Fruit fly (Drosophila melanogaster) whole organism, embryonic: ENCODE measurements around the gene Pgm1.
A peak's percentile ranks its signal among the peaks of the same experiment; 100 is the strongest.

Source experiments
- Atf3 ChIP-seq: fragments of 200-800 bp; sonication (Bioruptor generic); optimal IDR thresholded peaks from 3 replicates; lab custom pipeline; 2016; ENCODE audit warnings: missing biosample characterization, missing genetic modification characterization
- CG10147 ChIP-seq: fragments of 200-800 bp; sonication (Bioruptor generic); optimal IDR thresholded peaks from 2 replicates; lab custom pipeline; 2019; ENCODE audit warnings: missing biosample characterization, mild to moderate bottlenecking, missing genetic modification characterization, moderate library complexity
- CG10431 ChIP-seq: fragments of 200-800 bp; sonication (Bioruptor generic); optimal IDR thresholded peaks from 3 replicates; lab custom pipeline; 2018; ENCODE audit warnings: missing biosample characterization, mild to moderate bottlenecking, missing genetic modification characterization
- CG10543 ChIP-seq: fragments of 200-800 bp; sonication (Bioruptor generic); optimal IDR thresholded peaks from 3 replicates; lab custom pipeline; 2017; ENCODE audit warnings: missing biosample characterization, mild to moderate bottlenecking, missing genetic modification characterization, moderate library complexity
- CG12104 ChIP-seq: fragments of 200-800 bp; sonication (Bioruptor generic); optimal IDR thresholded peaks from 3 replicates; lab custom pipeline; 2016; ENCODE audit warnings: missing biosample characterization, missing genetic modification characterization
- CG1233 ChIP-seq: fragments of 200-800 bp; sonication (Bioruptor generic); optimal IDR thresholded peaks from 4 replicates; lab custom pipeline; 2018; ENCODE audit warnings: missing biosample characterization, mild to moderate bottlenecking, missing genetic modification characterization
- CG12391 ChIP-seq: fragments of 200-800 bp; sonication (Bioruptor generic); optimal IDR thresholded peaks from 3 replicates; lab custom pipeline; 2018; ENCODE audit warnings: missing biosample characterization, mild to moderate bottlenecking, missing genetic modification characterization, moderate library complexity
- CG12769 ChIP-seq: fragments of 200-800 bp; sonication (Bioruptor generic); optimal IDR thresholded peaks from 2 replicates; lab custom pipeline; 2019; ENCODE audit warnings: missing biosample characterization, mild to moderate bottlenecking, missing genetic modification characterization, moderate library complexity
- CG13624 ChIP-seq: fragments of 200-800 bp; sonication (Bioruptor generic); optimal IDR thresholded peaks from 2 replicates; lab custom pipeline; 2016; ENCODE audit warnings: missing biosample characterization, missing genetic modification characterization
- CG1602 ChIP-seq: fragments of 200-800 bp; sonication (Bioruptor generic); optimal IDR thresholded peaks from 3 replicates; lab custom pipeline; 2016; ENCODE audit warnings: missing biosample characterization, missing genetic modification characterization
- CG17359 ChIP-seq: fragments of 200-800 bp; sonication (Bioruptor generic); optimal IDR thresholded peaks from 3 replicates; lab custom pipeline; 2018; ENCODE audit warnings: missing biosample characterization, mild to moderate bottlenecking, missing genetic modification characterization, moderate library complexity
- CG17612 ChIP-seq: fragments of 200-800 bp; sonication (Bioruptor generic); IDR thresholded peaks from 2 replicates; pipeline ENCODE4 v1.3.6; 2022; ENCODE audit warnings: missing biosample characterization, missing genetic modification characterization
- CG18619 ChIP-seq: fragments of 200-800 bp; sonication (Bioruptor generic); optimal IDR thresholded peaks from 3 replicates; lab custom pipeline; 2017; ENCODE audit warnings: missing biosample characterization, mild to moderate bottlenecking, missing genetic modification characterization
- CG2116 ChIP-seq: fragments of 200-800 bp; sonication (Bioruptor generic); optimal IDR thresholded peaks from 3 replicates; lab custom pipeline; 2018; ENCODE audit warnings: missing biosample characterization, mild to moderate bottlenecking, missing genetic modification characterization
- CG3281 ChIP-seq: fragments of 200-800 bp; sonication (Bioruptor generic); optimal IDR thresholded peaks from 3 replicates; lab custom pipeline; 2017; ENCODE audit warnings: missing biosample characterization, mild to moderate bottlenecking, missing genetic modification characterization
- CG3726 ChIP-seq: fragments of 200-800 bp; sonication (Bioruptor generic); IDR thresholded peaks from 3 replicates; pipeline ENCODE4, ENCODE4 v1.3.6; 2022; ENCODE audit warnings: missing biosample characterization, missing genetic modification characterization
- CG3995 ChIP-seq: fragments of 200-800 bp; sonication (Bioruptor generic); optimal IDR thresholded peaks from 3 replicates; lab custom pipeline; 2016; ENCODE audit warnings: missing biosample characterization, missing genetic modification characterization
- CG4707 ChIP-seq: fragments of 200-800 bp; sonication (Bioruptor generic); optimal IDR thresholded peaks from 2 replicates; lab custom pipeline; 2018; ENCODE audit warnings: missing biosample characterization, mild to moderate bottlenecking, missing genetic modification characterization, moderate library complexity
- CG4820 ChIP-seq: fragments of 200-800 bp; sonication (Bioruptor generic); optimal IDR thresholded peaks from 3 replicates; lab custom pipeline; 2016; ENCODE audit warnings: missing biosample characterization, missing genetic modification characterization
- CG6254 ChIP-seq: fragments of 200-800 bp; sonication (Bioruptor generic); optimal IDR thresholded peaks from 3 replicates; lab custom pipeline; 2017; ENCODE audit warnings: mild to moderate bottlenecking, missing biosample characterization, missing genetic modification reagents, missing genetic modification characterization
- CG6683 ChIP-seq: fragments of 200-800 bp; sonication (Bioruptor generic); optimal IDR thresholded peaks from 2 replicates; lab custom pipeline; 2017; ENCODE audit warnings: missing biosample characterization, mild to moderate bottlenecking, missing genetic modification characterization, missing genetic modification reagents
- CG6689 ChIP-seq: fragments of 200-800 bp; sonication (Bioruptor generic); IDR thresholded peaks from 2 replicates; pipeline ENCODE4 v1.3.6; 2022; ENCODE audit warnings: missing biosample characterization, missing genetic modification characterization
- CG6791 ChIP-seq: fragments of 200-800 bp; sonication (Bioruptor generic); IDR thresholded peaks from 3 replicates; pipeline ENCODE4 v1.3.6; 2022; ENCODE audit warnings: missing biosample characterization, missing genetic modification characterization; ENCODE audit not compliant: partially characterized antibody
- CG9797 ChIP-seq: fragments of 200-800 bp; sonication (Bioruptor generic); optimal IDR thresholded peaks from 3 replicates; lab custom pipeline; 2018; ENCODE audit warnings: missing biosample characterization, mild to moderate bottlenecking, missing genetic modification characterization
- Drgx ChIP-seq: fragments of 200-800 bp; sonication (Bioruptor generic); IDR thresholded peaks from 2 replicates; pipeline ENCODE4 v1.3.6; 2022; ENCODE audit warnings: missing biosample characterization, missing genetic modification characterization
- Elba2 ChIP-seq: fragments of 200-800 bp; sonication (Bioruptor generic); optimal IDR thresholded peaks from 3 replicates; lab custom pipeline; 2016; ENCODE audit warnings: missing biosample characterization, missing genetic modification characterization
- Fer3 ChIP-seq: fragments of 200-800 bp; sonication (Bioruptor generic); optimal IDR thresholded peaks from 2 replicates; lab custom pipeline; 2018; ENCODE audit warnings: missing biosample characterization, mild to moderate bottlenecking, missing genetic modification characterization, moderate library complexity
- HLH4C ChIP-seq: fragments of 200-800 bp; sonication (Bioruptor generic); IDR thresholded peaks from 3 replicates; pipeline ENCODE4 v1.3.6; 2022; ENCODE audit warnings: missing biosample characterization, missing genetic modification characterization; ENCODE audit not compliant: partially characterized antibody
- NK7.1 ChIP-seq: fragments of 200-800 bp; sonication (Bioruptor generic); optimal IDR thresholded peaks from 3 replicates; lab custom pipeline; 2016; ENCODE audit warnings: missing biosample characterization, missing genetic modification characterization
- Optix ChIP-seq: fragments of 200-800 bp; sonication (Bioruptor generic); IDR thresholded peaks from 3 replicates; pipeline ENCODE4 v1.3.6; 2022; ENCODE audit warnings: missing biosample characterization, missing genetic modification characterization
- PHDP ChIP-seq: fragments of 200-800 bp; sonication (Bioruptor generic); optimal IDR thresholded peaks from 3 replicates; lab custom pipeline; 2018; ENCODE audit warnings: missing biosample characterization, mild to moderate bottlenecking, missing genetic modification characterization, moderate library complexity
- Pdp1 ChIP-seq, 2 experiments: fragments of 200-800 bp; sonication (Bioruptor generic); optimal IDR thresholded peaks; 3 replicates each; lab custom pipeline; 2016; ENCODE audit warnings: missing biosample characterization in 2 of 2, missing genetic modification characterization in 2 of 2, mild to moderate bottlenecking in 1 of 2, moderate library complexity in 1 of 2
- Poxn ChIP-seq: fragments of 200-800 bp; sonication (Bioruptor generic); IDR thresholded peaks from 2 replicates; pipeline ENCODE4 v1.3.6; 2022; ENCODE audit warnings: missing biosample characterization, missing genetic modification characterization
- Trl ChIP-seq, 3 experiments: fragments of >200 bp in 2 of 3; fragments of 200-800 bp in 1 of 3; sonication (Bioruptor generic) in 1 of 3; optimal IDR thresholded peaks; 2 replicates in 1 of 3; 3 replicates in 2 of 3; lab custom pipeline; 2016 to 2017; ENCODE audit warnings: missing biosample characterization in 1 of 3, missing genetic modification characterization in 1 of 3
- Xbp1 ChIP-seq: fragments of 200-800 bp; sonication (Bioruptor generic); optimal IDR thresholded peaks from 3 replicates; lab custom pipeline; 2016; ENCODE audit warnings: missing biosample characterization, mild to moderate bottlenecking, missing genetic modification characterization
- cad ChIP-seq: fragments of >200 bp; optimal IDR thresholded peaks from 2 replicates; lab custom pipeline; 2017; ENCODE audit warnings: missing biosample characterization, missing genetic modification characterization
- da ChIP-seq: fragments of 200-800 bp; sonication (Bioruptor generic); optimal IDR thresholded peaks from 2 replicates; lab custom pipeline; 2016; ENCODE audit warnings: missing biosample characterization, missing genetic modification characterization
- insv ChIP-seq, 2 experiments: fragments of 200-800 bp; sonication (Bioruptor generic); optimal IDR thresholded peaks; 3 replicates each; lab custom pipeline; 2016 to 2018; ENCODE audit warnings: missing biosample characterization in 2 of 2, missing genetic modification characterization in 2 of 2
- luna ChIP-seq: fragments of 200-800 bp; sonication (Bioruptor generic); optimal IDR thresholded peaks from 2 replicates; lab custom pipeline; 2016; ENCODE audit warnings: missing biosample characterization, missing genetic modification characterization
- nerfin-2 ChIP-seq: fragments of 200-800 bp; sonication (Bioruptor generic); IDR thresholded peaks from 2 replicates; pipeline ENCODE4 v1.3.6; 2022; ENCODE audit warnings: missing biosample characterization, missing genetic modification characterization; ENCODE audit not compliant: partially characterized antibody
- nmo ChIP-seq: fragments of 200-800 bp; sonication (Bioruptor generic); optimal IDR thresholded peaks from 2 replicates; lab custom pipeline; 2018; ENCODE audit warnings: missing biosample characterization, mild to moderate bottlenecking, missing genetic modification characterization, moderate library complexity
- nom ChIP-seq: fragments of 200-800 bp; sonication (Bioruptor generic); optimal IDR thresholded peaks from 2 replicates; lab custom pipeline; 2017; ENCODE audit warnings: missing biosample characterization, missing genetic modification characterization, mild to moderate bottlenecking, moderate library complexity, missing genetic modification reagents
- prd ChIP-seq, 3 experiments: fragments of >200 bp in 2 of 3; fragments of 200-800 bp in 1 of 3; sonication (Bioruptor generic) in 1 of 3; optimal IDR thresholded peaks in 2 of 3; IDR thresholded peaks in 1 of 3; 2 replicates in 2 of 3; 3 replicates in 1 of 3; pipeline versions ENCODE4 v1.3.6 to Lab custom; 2017 to 2022; ENCODE audit warnings: missing biosample characterization in 1 of 3, missing genetic modification characterization in 1 of 3
- pum ChIP-seq: fragments of 200-800 bp; sonication (Bioruptor generic); optimal IDR thresholded peaks from 2 replicates; lab custom pipeline; 2016; ENCODE audit warnings: missing biosample characterization, missing genetic modification characterization
- ro ChIP-seq: fragments of 200-800 bp; sonication (Bioruptor generic); IDR thresholded peaks from 2 replicates; pipeline ENCODE4 v1.3.6; 2022; ENCODE audit warnings: missing biosample characterization, missing genetic modification characterization
- ssp ChIP-seq: fragments of 200-800 bp; sonication (Bioruptor generic); IDR thresholded peaks from 2 replicates; pipeline ENCODE4 v1.3.6; 2022; ENCODE audit warnings: missing biosample characterization, missing genetic modification characterization
- tna ChIP-seq: fragments of 200-800 bp; sonication (Bioruptor generic); IDR thresholded peaks from 2 replicates; pipeline ENCODE4 v1.3.6; 2022; ENCODE audit warnings: missing biosample characterization, missing genetic modification characterization; ENCODE audit not compliant: partially characterized antibody

The Pgm1 gene

dm6 chr3L:16165356-16166168 lies 37.2 kb upstream of the Pgm1 start (continued):
- no peak for TF ChIP-seq prd (optimal IDR thresholded peaks at IDR 0.05; lab: Kevin White, UChicago)
- TF ChIP-seq prd (GFP tag; IDR thresholded peaks at IDR 0.05; lab: Robert Waterston, UW) = peak; percentile 60; the same call in 2 of the 3 replicates
- TF ChIP-seq CG17612 = no peak
- no peak for TF ChIP-seq CG2116 (GFP tag; lab: Kevin White, UChicago)
- no peak for TF ChIP-seq CG9797 (GFP tag; lab: Kevin White, UChicago)
- TF ChIP-seq Drgx (GFP tag; lab: Robert Waterston, UW) = no peak
- no peak for TF ChIP-seq HLH4C (GFP tag; lab: Robert Waterston, UW)
- TF ChIP-seq pum (GFP tag; lab: Kevin White, UChicago) = no peak
- no peak for TF ChIP-seq cad (GFP tag; lab: Kevin White, UChicago)
- TF ChIP-seq luna (GFP tag; lab: Kevin White, UChicago) = no peak
- peak; percentile 29 for TF ChIP-seq CG1233
- peak; percentile 22 for TF ChIP-seq CG18619 (GFP tag; lab: Kevin White, UChicago)
- no peak for TF ChIP-seq CG6791
- no peak for TF ChIP-seq Optix (GFP tag; lab: Robert Waterston, UW)
- no peak for TF ChIP-seq Trl (optimal IDR thresholded peaks at IDR 0.05; lab: Kevin White, UChicago)
- peak; percentile 37 for TF ChIP-seq Trl (GFP tag; optimal IDR thresholded peaks at IDR 0.05; lab: Kevin White, UChicago)
- TF ChIP-seq Atf3 (GFP tag; lab: Kevin White, UChicago) = no peak
- peak; percentile 36 for TF ChIP-seq CG3995 (GFP tag; lab: Kevin White, UChicago)
- peak; percentile 25 for TF ChIP-seq CG12391 (tag; lab: Kevin White, UChicago)
- TF ChIP-seq Pdp1 (GFP tag; optimal IDR thresholded peaks at IDR 0.05; lab: Kevin White, UChicago) = peak; percentile 54 to 67
- peak; percentile 26 for TF ChIP-seq nmo (GFP tag; lab: Kevin White, UChicago)
- TF ChIP-seq ssp (GFP tag; lab: Robert Waterston, UW) = no peak
- TF ChIP-seq CG12769 (tag; lab: Kevin White, UChicago) = peak; percentile 29
- no peak for TF ChIP-seq nerfin-2 (GFP tag; lab: Robert Waterston, UW)
- no peak for TF ChIP-seq CG4707 (GFP tag; lab: Kevin White, UChicago)
- peak; percentile 34 for TF ChIP-seq Fer3 (tag; lab: Kevin White, UChicago)
- TF ChIP-seq CG6254 = no peak
- peak; percentile 34 for TF ChIP-seq PHDP (tag; lab: Kevin White, UChicago)
- TF ChIP-seq CG3726 = no peak
- 0 out of 2 replicates have a peak, but pooled peaks have one; percentile 23 for TF ChIP-seq tna (GFP tag; lab: Robert Waterston, UW)
- peak; percentile 8 for TF ChIP-seq nom (GFP tag; lab: Kevin White, UChicago)
- TF ChIP-seq CG10543 (GFP tag; lab: Kevin White, UChicago) = no peak
- peak; percentile 11 for TF ChIP-seq CG12104 (GFP tag; lab: Kevin White, UChicago)
- peak; percentile 60 for TF ChIP-seq CG13624 (GFP tag; lab: Kevin White, UChicago)
- no peak for TF ChIP-seq ro (GFP tag; lab: Robert Waterston, UW)
- TF ChIP-seq Elba2 = no peak
- no peak for TF ChIP-seq Poxn (GFP tag; lab: Robert Waterston, UW)
- no peak for TF ChIP-seq insv (GFP tag; optimal IDR thresholded peaks at IDR 0.05; lab: Kevin White, UChicago)
- TF ChIP-seq CG4820 (GFP tag; lab: Kevin White, UChicago) = peak; percentile 3
- TF ChIP-seq CG3281 (GFP tag; lab: Kevin White, UChicago) = peak; percentile 49
- no peak for TF ChIP-seq da
- no peak for TF ChIP-seq CG6689 (GFP tag; lab: Robert Waterston, UW)
- no peak for TF ChIP-seq CG10431 (GFP tag; lab: Kevin White, UChicago)
- TF ChIP-seq CG10147 (GFP tag; lab: Kevin White, UChicago) = peak; percentile 68
- peak; percentile 31 for TF ChIP-seq CG17359 (tag; lab: Kevin White, UChicago)
- peak; percentile 47 for TF ChIP-seq Xbp1 (GFP tag; lab: Kevin White, UChicago)
- TF ChIP-seq NK7.1 = peak; percentile 17
- peak; percentile 31 for TF ChIP-seq CG1602 (GFP tag; lab: Kevin White, UChicago)
- TF ChIP-seq CG6683 (GFP tag; lab: Kevin White, UChicago) = no peak
